Worm (Caenorhabditis elegans) whole organism, L3 larva: ENCODE results near the gene Y82E9BR.5.

Experiments used
- R02D3.7 ChIP-seq: fragments of 150-350 bp; optimal IDR thresholded peaks from 2 replicates; lab custom pipeline; 2014; ENCODE audit warnings: missing biosample characterization, missing genetic modification characterization
- ZK546.5 ChIP-seq: sonication (generic microtip); optimal IDR thresholded peaks from 2 replicates; lab custom pipeline; 2017; ENCODE audit warnings: missing biosample characterization, missing genetic modification characterization
- aly-2 ChIP-seq: fragments of 150-350 bp; optimal IDR thresholded peaks from 2 replicates; lab custom pipeline; 2014; ENCODE audit warnings: missing biosample characterization, missing genetic modification characterization
- ama-1 ChIP-seq: fragments of 150-350 bp; optimal IDR thresholded peaks from 2 replicates; lab custom pipeline; 2018
- egl-27 ChIP-seq: sonication (generic microtip); optimal IDR thresholded peaks from 4 replicates; lab custom pipeline; 2017; ENCODE audit warnings: missing biosample characterization, missing genetic modification reagents, missing genetic modification characterization
- elt-2 ChIP-seq: sonication (generic microtip); optimal IDR thresholded peaks from 2 replicates; lab custom pipeline; 2016; ENCODE audit warnings: missing genetic modification reagents, mild to moderate bottlenecking, missing genetic modification characterization, missing compliant biosample characterization
- fos-1 ChIP-seq: fragments of 150-350 bp; optimal IDR thresholded peaks from 2 replicates; lab custom pipeline; 2014; ENCODE audit warnings: missing biosample characterization, missing genetic modification characterization
- nfya-1 ChIP-seq: sonication (generic microtip); optimal IDR thresholded peaks from 2 replicates; lab custom pipeline; 2017; ENCODE audit warnings: missing genetic modification characterization, mild to moderate bottlenecking, missing compliant biosample characterization, antibody characterized with exemption, moderate library complexity; ENCODE audit not compliant: insufficient read depth
- nhr-237 ChIP-seq: fragments of 150-350 bp; optimal IDR thresholded peaks from 2 replicates; lab custom pipeline; 2014; ENCODE audit warnings: missing biosample characterization, missing genetic modification characterization
- nhr-25 ChIP-seq: sonication (generic microtip); optimal IDR thresholded peaks from 2 replicates; lab custom pipeline; 2017; ENCODE audit warnings: missing biosample characterization, missing genetic modification characterization
- pha-4 ChIP-seq: fragments of 150-350 bp; optimal IDR thresholded peaks from 2 replicates; lab custom pipeline; 2014; ENCODE audit warnings: missing biosample characterization, missing genetic modification reagents, missing genetic modification characterization
- snpc-4 ChIP-seq: fragments of 150-350 bp; optimal IDR thresholded peaks from 2 replicates; lab custom pipeline; 2014; ENCODE audit warnings: missing biosample characterization, missing genetic modification characterization
- tbx-2 ChIP-seq: sonication (generic microtip); optimal IDR thresholded peaks from 2 replicates; lab custom pipeline; 2016; ENCODE audit warnings: mild to moderate bottlenecking, missing genetic modification characterization, missing compliant biosample characterization
- unc-39 ChIP-seq: sonication (generic microtip); optimal IDR thresholded peaks from 4 replicates; lab custom pipeline; 2017; ENCODE audit warnings: missing biosample characterization, missing genetic modification characterization

- TF ChIP-seq tbx-2 (tag; lab: Kevin White, UChicago): no peak
- no peak for TF ChIP-seq aly-2 (tag; lab: Kevin White, UChicago)
- TF ChIP-seq fos-1: no peak
- no peak for TF ChIP-seq R02D3.7 (tag; lab: Kevin White, UChicago)
- TF ChIP-seq nhr-237 (tag; lab: Kevin White, UChicago): no peak
- no peak for TF ChIP-seq nhr-25
- no peak for TF ChIP-seq ZK546.5 (tag; lab: Kevin White, UChicago)
- TF ChIP-seq unc-39 (tag; lab: Kevin White, UChicago): no peak
- no peak for TF ChIP-seq ama-1 (lab: Kevin White, UChicago)
- no peak for TF ChIP-seq nfya-1 (tag; lab: Kevin White, UChicago)
- TF ChIP-seq egl-27 (tag; lab: Kevin White, UChicago): no peak
- TF ChIP-seq elt-2: no peak
- TF ChIP-seq pha-4: no peak
- TF ChIP-seq snpc-4 (tag; lab: Kevin White, UChicago): no peak
Measured at ce11 chrIII:1419146-1419636, 35.0 kb downstream of the Y82E9BR.5 start, which contains the start of gene Y82E9BR.3.
